Worm (Caenorhabditis elegans) whole organism, L3 larva: ENCODE measurements around the gene srw-3.

Experiments used
- R02D3.7 ChIP-seq: fragments of 150-350 bp; optimal IDR thresholded peaks from 2 replicates; lab custom pipeline; 2014; ENCODE audit warnings: missing biosample characterization, missing genetic modification characterization
- ZK546.5 ChIP-seq: sonication (generic microtip); optimal IDR thresholded peaks from 2 replicates; lab custom pipeline; 2017; ENCODE audit warnings: missing biosample characterization, missing genetic modification characterization
- aly-2 ChIP-seq: fragments of 150-350 bp; optimal IDR thresholded peaks from 2 replicates; lab custom pipeline; 2014; ENCODE audit warnings: missing biosample characterization, missing genetic modification characterization
- ama-1 ChIP-seq: fragments of 150-350 bp; optimal IDR thresholded peaks from 2 replicates; lab custom pipeline; 2018
- ceh-16 ChIP-seq: sonication (generic microtip); optimal IDR thresholded peaks from 2 replicates; lab custom pipeline; 2017; ENCODE audit warnings: missing biosample characterization, missing genetic modification characterization
- ceh-28 ChIP-seq: fragments of 150-350 bp; optimal IDR thresholded peaks from 2 replicates; lab custom pipeline; 2014; ENCODE audit warnings: missing biosample characterization, missing genetic modification reagents, missing genetic modification characterization
- ceh-82 ChIP-seq: fragments of 150-350 bp; optimal IDR thresholded peaks from 2 replicates; lab custom pipeline; 2014; ENCODE audit warnings: missing biosample characterization, missing genetic modification characterization
- ceh-9 ChIP-seq: sonication (generic microtip); optimal IDR thresholded peaks from 2 replicates; lab custom pipeline; 2018; ENCODE audit warnings: missing biosample characterization, missing genetic modification characterization
- daf-12 ChIP-seq: fragments of 150-350 bp; optimal IDR thresholded peaks from 2 replicates; lab custom pipeline; 2014; ENCODE audit warnings: missing biosample characterization, missing genetic modification reagents, missing genetic modification characterization
- egl-27 ChIP-seq: sonication (generic microtip); optimal IDR thresholded peaks from 4 replicates; lab custom pipeline; 2017; ENCODE audit warnings: missing biosample characterization, missing genetic modification reagents, missing genetic modification characterization
- egl-5 ChIP-seq: fragments of 150-350 bp; optimal IDR thresholded peaks from 2 replicates; lab custom pipeline; 2017; ENCODE audit warnings: missing biosample characterization, missing genetic modification reagents, missing genetic modification characterization, inconsistent platforms
- elt-1 ChIP-seq: fragments of 150-350 bp; optimal IDR thresholded peaks from 2 replicates; lab custom pipeline; 2014; ENCODE audit warnings: missing biosample characterization, missing genetic modification characterization
- elt-2 ChIP-seq: sonication (generic microtip); optimal IDR thresholded peaks from 2 replicates; lab custom pipeline; 2016; ENCODE audit warnings: missing genetic modification reagents, mild to moderate bottlenecking, missing genetic modification characterization, missing compliant biosample characterization
- elt-3 ChIP-seq, 3 experiments: fragments of 150-350 bp in 1 of 3; sonication (generic microtip) in 2 of 3; optimal IDR thresholded peaks; 2 replicates in 2 of 3; 4 replicates in 1 of 3; lab custom pipeline; 2014 to 2017; ENCODE audit warnings: missing biosample characterization in 3 of 3, missing genetic modification characterization in 3 of 3
- eor-1 ChIP-seq, 2 experiments: fragments of 150-350 bp; optimal IDR thresholded peaks; 2 replicates each; lab custom pipeline; 2014 to 2018; ENCODE audit warnings: missing biosample characterization in 2 of 2, missing genetic modification characterization in 2 of 2
- fkh-10 ChIP-seq: sonication (generic microtip); optimal IDR thresholded peaks from 2 replicates; lab custom pipeline; 2017; ENCODE audit warnings: missing biosample characterization, missing genetic modification reagents, missing genetic modification characterization
- fkh-2 ChIP-seq: fragments of 150-350 bp; optimal IDR thresholded peaks from 2 replicates; lab custom pipeline; 2014; ENCODE audit warnings: missing biosample characterization, missing genetic modification reagents, missing genetic modification characterization
- fos-1 ChIP-seq: fragments of 150-350 bp; optimal IDR thresholded peaks from 2 replicates; lab custom pipeline; 2014; ENCODE audit warnings: missing biosample characterization, missing genetic modification characterization
- hmg-11 ChIP-seq: sonication (generic microtip); optimal IDR thresholded peaks from 2 replicates; lab custom pipeline; 2016; ENCODE audit warnings: missing genetic modification characterization, missing compliant biosample characterization
- jun-1 ChIP-seq: fragments of 150-350 bp; optimal IDR thresholded peaks from 2 replicates; lab custom pipeline; 2014; ENCODE audit warnings: missing biosample characterization, missing genetic modification reagents, missing genetic modification characterization
- lin-15B ChIP-seq: fragments of 150-350 bp; optimal IDR thresholded peaks from 2 replicates; lab custom pipeline; 2014; ENCODE audit warnings: missing biosample characterization, missing genetic modification characterization
- lin-39 ChIP-seq: fragments of 150-350 bp; optimal IDR thresholded peaks from 2 replicates; lab custom pipeline; 2018; ENCODE audit warnings: missing biosample characterization, missing genetic modification reagents, missing genetic modification characterization
- lsy-12 ChIP-seq: sonication (generic microtip); optimal IDR thresholded peaks from 2 replicates; lab custom pipeline; 2016; ENCODE audit warnings: mild to moderate bottlenecking, missing genetic modification characterization, missing compliant biosample characterization
- mdl-1 ChIP-seq: fragments of 150-350 bp; optimal IDR thresholded peaks from 2 replicates; lab custom pipeline; 2014; ENCODE audit warnings: missing biosample characterization, missing genetic modification characterization
- mml-1 ChIP-seq: fragments of 150-350 bp; sonication (generic microtip); optimal IDR thresholded peaks from 3 replicates; lab custom pipeline; 2014; ENCODE audit warnings: missing biosample characterization, missing genetic modification characterization
- nfya-1 ChIP-seq: sonication (generic microtip); optimal IDR thresholded peaks from 2 replicates; lab custom pipeline; 2017; ENCODE audit warnings: missing genetic modification characterization, mild to moderate bottlenecking, missing compliant biosample characterization, antibody characterized with exemption, moderate library complexity; ENCODE audit not compliant: insufficient read depth
- nhr-11 ChIP-seq: fragments of 150-350 bp; optimal IDR thresholded peaks from 2 replicates; lab custom pipeline; 2014; ENCODE audit warnings: missing biosample characterization, missing genetic modification characterization
- nhr-12 ChIP-seq: fragments of 150-350 bp; optimal IDR thresholded peaks from 2 replicates; lab custom pipeline; 2014; ENCODE audit warnings: missing biosample characterization, missing genetic modification characterization
- nhr-23 ChIP-seq: fragments of 150-350 bp; optimal IDR thresholded peaks from 2 replicates; lab custom pipeline; 2014; ENCODE audit warnings: missing biosample characterization, missing genetic modification reagents, missing genetic modification characterization
- nhr-237 ChIP-seq: fragments of 150-350 bp; optimal IDR thresholded peaks from 2 replicates; lab custom pipeline; 2014; ENCODE audit warnings: missing biosample characterization, missing genetic modification characterization
- nhr-25 ChIP-seq: sonication (generic microtip); optimal IDR thresholded peaks from 2 replicates; lab custom pipeline; 2017; ENCODE audit warnings: missing biosample characterization, missing genetic modification characterization
- nhr-28 ChIP-seq: fragments of 150-350 bp; optimal IDR thresholded peaks from 2 replicates; lab custom pipeline; 2014; ENCODE audit warnings: missing biosample characterization, missing genetic modification characterization
- nhr-43 ChIP-seq: sonication (generic microtip); optimal IDR thresholded peaks from 2 replicates; lab custom pipeline; 2016; ENCODE audit warnings: mild to moderate bottlenecking, missing genetic modification characterization, missing compliant biosample characterization; ENCODE audit not compliant: poor library complexity, severe bottlenecking
- nhr-67 ChIP-seq: fragments of 150-350 bp; optimal IDR thresholded peaks from 2 replicates; lab custom pipeline; 2014; ENCODE audit warnings: missing biosample characterization, missing genetic modification characterization
- nhr-76 ChIP-seq: fragments of 150-350 bp; sonication (generic microtip); optimal IDR thresholded peaks from 5 replicates; lab custom pipeline; 2014; ENCODE audit warnings: missing biosample characterization, missing genetic modification characterization
- nhr-77 ChIP-seq: fragments of 150-350 bp; optimal IDR thresholded peaks from 2 replicates; lab custom pipeline; 2014; ENCODE audit warnings: missing biosample characterization, missing genetic modification characterization
- pha-4 ChIP-seq: fragments of 150-350 bp; optimal IDR thresholded peaks from 2 replicates; lab custom pipeline; 2014; ENCODE audit warnings: missing biosample characterization, missing genetic modification reagents, missing genetic modification characterization
- pqm-1 ChIP-seq: fragments of 150-350 bp; optimal IDR thresholded peaks from 2 replicates; lab custom pipeline; 2017; ENCODE audit warnings: missing biosample characterization, missing genetic modification characterization, inconsistent platforms
- sea-2 ChIP-seq: fragments of 150-350 bp; sonication (generic microtip); optimal IDR thresholded peaks from 4 replicates; lab custom pipeline; 2014; ENCODE audit warnings: missing biosample characterization, missing genetic modification reagents, missing genetic modification characterization
- skn-1 ChIP-seq: fragments of 150-350 bp; optimal IDR thresholded peaks from 2 replicates; lab custom pipeline; 2014; ENCODE audit warnings: missing biosample characterization, missing genetic modification characterization
- snpc-4 ChIP-seq: fragments of 150-350 bp; optimal IDR thresholded peaks from 2 replicates; lab custom pipeline; 2014; ENCODE audit warnings: missing biosample characterization, missing genetic modification characterization
- tbx-2 ChIP-seq: sonication (generic microtip); optimal IDR thresholded peaks from 2 replicates; lab custom pipeline; 2016; ENCODE audit warnings: mild to moderate bottlenecking, missing genetic modification characterization, missing compliant biosample characterization
- unc-39 ChIP-seq: sonication (generic microtip); optimal IDR thresholded peaks from 4 replicates; lab custom pipeline; 2017; ENCODE audit warnings: missing biosample characterization, missing genetic modification characterization
- unc-62 ChIP-seq: fragments of 150-350 bp; sonication (generic microtip); optimal IDR thresholded peaks from 4 replicates; lab custom pipeline; 2014; ENCODE audit warnings: missing biosample characterization, missing genetic modification reagents, missing genetic modification characterization
- zag-1 ChIP-seq: fragments of 150-350 bp; optimal IDR thresholded peaks from 2 replicates; lab custom pipeline; 2014; ENCODE audit warnings: missing biosample characterization, missing genetic modification characterization
- ztf-11 ChIP-seq: fragments of 150-350 bp; optimal IDR thresholded peaks from 2 replicates; lab custom pipeline; 2014; ENCODE audit warnings: missing biosample characterization, missing genetic modification characterization
- ztf-4 ChIP-seq: fragments of 150-350 bp; optimal IDR thresholded peaks from 2 replicates; lab custom pipeline; 2014; ENCODE audit warnings: missing biosample characterization, missing genetic modification characterization

The srw-3 gene

DNA sequence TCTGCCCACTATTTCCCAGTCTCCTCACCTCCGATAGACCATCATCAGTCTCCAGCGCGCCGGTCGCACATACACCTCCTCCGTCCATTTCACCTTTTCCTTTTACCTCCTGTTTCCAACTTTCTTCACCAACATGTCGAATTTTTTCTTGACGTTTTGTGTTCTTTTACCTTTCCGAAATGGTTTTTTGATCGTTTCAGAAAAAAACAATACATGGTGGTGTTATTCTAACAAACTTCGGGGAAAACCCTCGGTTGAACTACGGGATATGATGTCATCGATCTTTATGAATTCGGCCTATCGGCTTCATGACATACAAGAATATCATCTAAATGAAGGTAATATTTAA lies 23.2 kb downstream of the srw-3 start, which contains the start of gene Y97E10C.1:
TSS of gene Y97E10C.1 (plus strand) at position 201 of the 349 bp plus-strand sequence.
- TF ChIP-seq nhr-76 = no peak
- no peak for TF ChIP-seq sea-2 (GFP tag; lab: Kevin White, UChicago)
- TF ChIP-seq pqm-1 (tag; lab: Kevin White, UChicago) = no peak
- no peak for TF ChIP-seq egl-5 (tag; lab: Kevin White, UChicago)
- no peak for TF ChIP-seq ztf-11 (tag; lab: Kevin White, UChicago)
- TF ChIP-seq daf-12 (tag; lab: Kevin White, UChicago) = no peak
- no peak for TF ChIP-seq ama-1 (lab: Kevin White, UChicago)
- no peak for TF ChIP-seq unc-62
- no peak for TF ChIP-seq nhr-28 (tag; lab: Kevin White, UChicago)
- TF ChIP-seq, all 47 proteins: peak for 0

DNA sequence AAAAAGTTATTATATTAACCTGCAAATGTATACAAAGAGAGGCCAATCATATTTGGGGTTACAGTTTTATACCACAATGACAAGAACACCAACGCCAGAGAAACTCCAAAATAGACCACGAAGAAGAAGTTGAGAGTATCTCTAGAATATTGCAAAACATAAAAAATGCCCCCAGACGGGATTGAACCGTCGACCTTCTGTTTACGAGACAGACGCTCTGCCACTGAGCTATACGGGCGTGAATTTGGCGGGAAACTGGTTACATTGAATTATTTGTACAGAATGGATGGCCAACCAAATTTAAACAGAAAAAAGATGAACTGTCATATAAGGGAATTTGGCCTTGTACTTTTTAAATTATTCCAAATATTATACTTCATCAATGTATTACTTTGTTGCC lies 25.1 kb downstream of the srw-3 start:
- TF ChIP-seq mml-1 (tag; lab: Kevin White, UChicago) (no peak), pha-4 (tag; lab: Kevin White, UChicago) (peak; percentile 63), ztf-11 (tag; lab: Kevin White, UChicago) (no peak), R02D3.7 (no peak), ceh-28 (tag; lab: Kevin White, UChicago) (no peak), eor-1 (tag; optimal IDR thresholded peaks at IDR 0.05; lab: Kevin White, UChicago) (no peak), lsy-12 (tag; lab: Kevin White, UChicago) (peak; percentile 40), lin-39 (tag; lab: Kevin White, UChicago) (no peak), lin-15B (no peak), nhr-237 (no peak), mdl-1 (tag; lab: Kevin White, UChicago) (no peak), ama-1 (lab: Kevin White, UChicago) (no peak), nhr-76 (no peak), ceh-9 (no peak), sea-2 (GFP tag; lab: Kevin White, UChicago) (no peak), unc-39 (tag; lab: Kevin White, UChicago) (no peak), nhr-43 (tag; lab: Kevin White, UChicago) (no peak), elt-3 (tag; optimal IDR thresholded peaks at IDR 0.05; lab: Kevin White, UChicago) (peak in 1 of 3 experiments; percentile 12), nhr-67 (tag; lab: Kevin White, UChicago) (no peak), fkh-2 (tag; lab: Kevin White, UChicago) (no peak), nhr-28 (tag; lab: Kevin White, UChicago) (no peak), skn-1 (no peak), tbx-2 (no peak), jun-1 (tag; lab: Kevin White, UChicago) (peak; percentile 31), snpc-4 (no peak), nfya-1 (tag; lab: Kevin White, UChicago) (peak; percentile 45), nhr-12 (tag; lab: Kevin White, UChicago) (no peak), nhr-77 (tag; lab: Kevin White, UChicago) (no peak), fkh-10 (no peak), daf-12 (tag; lab: Kevin White, UChicago) (no peak), nhr-23 (peak; percentile 22), pqm-1 (tag; lab: Kevin White, UChicago) (no peak), elt-1 (tag; lab: Kevin White, UChicago) (no peak), nhr-25 (peak; percentile 61), fos-1 (no peak), hmg-11 (no peak), aly-2 (tag; lab: Kevin White, UChicago) (no peak), egl-27 (tag; lab: Kevin White, UChicago) (no peak), nhr-11 (tag; lab: Kevin White, UChicago) (no peak), ZK546.5 (tag; lab: Kevin White, UChicago) (no peak), unc-62 (no peak), egl-5 (tag; lab: Kevin White, UChicago) (no peak), elt-2 (peak; percentile 21), zag-1 (tag; lab: Kevin White, UChicago) (no peak), ceh-82 (no peak), ceh-16 (tag; lab: Kevin White, UChicago) (no peak), ztf-4 (no peak)
